Worm (Caenorhabditis elegans) whole organism, early embryonic: ENCODE measurements around the gene T03F6.3.

ENCODE experiments used
- B0310.2 ChIP-seq: sonication (generic microtip); optimal IDR thresholded peaks from 2 replicates; lab custom pipeline; 2016; ENCODE audit warnings: mild to moderate bottlenecking, missing genetic modification characterization, missing compliant biosample characterization
- aly-1 ChIP-seq: sonication (generic microtip); optimal IDR thresholded peaks from 2 replicates; lab custom pipeline; 2016; ENCODE audit warnings: missing genetic modification characterization, missing compliant biosample characterization
- ama-1 ChIP-seq: fragments of 150-350 bp; optimal IDR thresholded peaks from 2 replicates; lab custom pipeline; 2014
- ceh-36 ChIP-seq: sonication (generic microtip); optimal IDR thresholded peaks from 2 replicates; lab custom pipeline; 2016; ENCODE audit warnings: missing genetic modification characterization, inconsistent platforms, missing compliant biosample characterization
- ets-7 ChIP-seq: sonication (generic microtip); optimal IDR thresholded peaks from 2 replicates; lab custom pipeline; 2016; ENCODE audit warnings: missing genotype, missing genetic modification characterization, missing compliant biosample characterization
- pes-1 ChIP-seq: fragments of 200-800 bp; sonication (Bioruptor generic); IDR thresholded peaks from 2 replicates; pipeline ENCODE4 v1.3.6; 2022; ENCODE audit warnings: missing genetic modification reagents, missing genetic modification characterization, missing compliant biosample characterization
- sea-1 ChIP-seq: fragments of 200-800 bp; sonication (Bioruptor generic); conservative IDR thresholded peaks from 2 replicates; pipeline ENCODE4 v1.3.6; 2022; ENCODE audit warnings: missing genetic modification characterization, missing compliant biosample characterization
- tbx-11 ChIP-seq: fragments of 200-800 bp; sonication (Bioruptor generic); IDR thresholded peaks from 2 replicates; pipeline ENCODE4 v1.3.6; 2022; ENCODE audit warnings: missing genetic modification characterization, missing compliant biosample characterization
- tbx-37 ChIP-seq: fragments of 200-800 bp; sonication (Bioruptor generic); conservative IDR thresholded peaks from 2 replicates; pipeline ENCODE4 v1.3.6; 2022; ENCODE audit warnings: missing genetic modification reagents, missing genetic modification characterization, missing compliant biosample characterization
- tra-4 ChIP-seq: sonication (generic microtip); optimal IDR thresholded peaks from 2 replicates; lab custom pipeline; 2017; ENCODE audit warnings: missing genetic modification characterization, missing compliant biosample characterization

- TF ChIP-seq ceh-36 (tag; lab: Kevin White, UChicago) (no peak), ets-7 (tag; lab: Kevin White, UChicago) (no peak), pes-1 (GFP tag; lab: Robert Waterston, UW) (no peak), sea-1 (no peak), tra-4 (tag; lab: Kevin White, UChicago) (no peak), ama-1 (no peak), tbx-11 (GFP tag; lab: Robert Waterston, UW) (no peak), aly-1 (tag; lab: Kevin White, UChicago) (no peak), B0310.2 (tag; lab: Kevin White, UChicago) (no peak), tbx-37 (GFP tag; lab: Robert Waterston, UW) (no peak)
These were observed 42.4 kb upstream of the T03F6.3 start, which contains the start of gene mtm-6 for ce11 chrIII:13346785-13347184.
